Worm (Caenorhabditis elegans) whole organism, L4 larva: ENCODE data around the gene scl-3.
A peak's percentile ranks its signal among the peaks of the same experiment; 100 is the strongest.

Experiments used
- D1046.2 ChIP-seq: fragments of 200-800 bp; sonication (Bioruptor generic); IDR thresholded peaks from 2 replicates; pipeline ENCODE4 v1.3.6; 2022; ENCODE audit warnings: missing genetic modification characterization, missing compliant biosample characterization
- F10B5.3 ChIP-seq: sonication (generic microtip); optimal IDR thresholded peaks from 2 replicates; lab custom pipeline; 2016; ENCODE audit warnings: mild to moderate bottlenecking, missing genetic modification characterization, missing compliant biosample characterization
- T20F7.1 ChIP-seq: fragments of 200-800 bp; sonication (Bioruptor generic); optimal IDR thresholded peaks from 2 replicates; lab custom pipeline; 2018; ENCODE audit warnings: mild to moderate bottlenecking, missing genetic modification characterization, missing compliant biosample characterization
- Y75B8A.6 ChIP-seq: fragments of 200-800 bp; sonication (Bioruptor generic); IDR thresholded peaks from 2 replicates; pipeline ENCODE4 v1.3.6; 2022; ENCODE audit warnings: missing genetic modification reagents, missing genetic modification characterization, missing compliant biosample characterization
- ZK546.5 ChIP-seq, 2 experiments: sonication (generic microtip); optimal IDR thresholded peaks; 2 replicates each; lab custom pipeline; 2017; ENCODE audit warnings: missing biosample characterization in 2 of 2, missing genetic modification characterization in 2 of 2
- ctbp-1 ChIP-seq: fragments of 200-800 bp; sonication (Bioruptor generic); IDR thresholded peaks from 2 replicates; pipeline ENCODE4 v1.3.6; 2022; ENCODE audit warnings: missing genetic modification reagents, missing genetic modification characterization, missing compliant biosample characterization
- dmd-6 ChIP-seq: fragments of 200-800 bp; sonication (Bioruptor generic); IDR thresholded peaks from 2 replicates; pipeline ENCODE4 v1.3.6; 2022; ENCODE audit warnings: missing genetic modification reagents, missing genetic modification characterization, missing compliant biosample characterization
- dmd-9 ChIP-seq: fragments of 200-800 bp; sonication (Bioruptor generic); IDR thresholded peaks from 2 replicates; pipeline ENCODE4 v1.3.6; 2022; ENCODE audit warnings: missing genetic modification reagents, missing genetic modification characterization, missing compliant biosample characterization
- egl-27 ChIP-seq: sonication (generic microtip); optimal IDR thresholded peaks from 3 replicates; lab custom pipeline; 2017; ENCODE audit warnings: missing biosample characterization, missing genetic modification reagents, missing genetic modification characterization
- fos-1 ChIP-seq: fragments of 150-350 bp; optimal IDR thresholded peaks from 2 replicates; lab custom pipeline; 2014; ENCODE audit warnings: missing biosample characterization, missing genetic modification characterization
- hlh-11 ChIP-seq: fragments of 200-800 bp; sonication (Bioruptor generic); optimal IDR thresholded peaks from 2 replicates; lab custom pipeline; 2018; ENCODE audit warnings: mild to moderate bottlenecking, missing genetic modification characterization, missing compliant biosample characterization
- hlh-30 ChIP-seq: sonication (generic microtip); optimal IDR thresholded peaks from 2 replicates; lab custom pipeline; 2017; ENCODE audit warnings: antibody characterized with exemption, mild to moderate bottlenecking, missing genetic modification characterization, missing compliant biosample characterization; ENCODE audit not compliant: insufficient read depth
- lin-1 ChIP-seq: fragments of 200-800 bp; sonication (Bioruptor generic); IDR thresholded peaks from 2 replicates; pipeline ENCODE4 v1.3.6; 2022; ENCODE audit warnings: missing genetic modification reagents, missing genetic modification characterization, missing compliant biosample characterization
- lin-15B ChIP-seq: fragments of 150-350 bp; sonication (generic microtip); optimal IDR thresholded peaks from 3 replicates; lab custom pipeline; 2014; ENCODE audit warnings: missing biosample characterization, missing genetic modification characterization
- madf-5 ChIP-seq, 2 experiments: fragments of 200-800 bp; sonication (Bioruptor generic); IDR thresholded peaks; 2 replicates each; pipeline ENCODE4 v1.3.6; 2022; ENCODE audit warnings: missing compliant biosample characterization in 2 of 2, missing genetic modification characterization in 2 of 2
- madf-9 ChIP-seq: fragments of 200-800 bp; sonication (Bioruptor generic); conservative IDR thresholded peaks from 2 replicates; pipeline ENCODE4 v1.3.6; 2022; ENCODE audit warnings: missing genetic modification reagents, missing genetic modification characterization, missing compliant biosample characterization
- mdl-1 ChIP-seq, 2 experiments: fragments of 150-350 bp in 1 of 2; sonication (generic microtip) in 1 of 2; optimal IDR thresholded peaks; 2 replicates each; lab custom pipeline; 2014 to 2017; ENCODE audit warnings: missing biosample characterization in 2 of 2, missing genetic modification characterization in 2 of 2
- mdt-29 ChIP-seq: fragments of 200-800 bp; sonication (Bioruptor generic); IDR thresholded peaks from 2 replicates; pipeline ENCODE4 v1.3.6; 2022; ENCODE audit warnings: missing genetic modification reagents, missing genetic modification characterization, missing compliant biosample characterization
- mep-1 ChIP-seq: fragments of 150-350 bp; sonication (generic microtip); optimal IDR thresholded peaks from 3 replicates; lab custom pipeline; 2014; ENCODE audit warnings: missing biosample characterization, missing genetic modification characterization
- mxl-3 ChIP-seq: fragments of 200-800 bp; sonication (Bioruptor generic); optimal IDR thresholded peaks from 2 replicates; lab custom pipeline; 2018; ENCODE audit warnings: mild to moderate bottlenecking, missing genetic modification characterization, missing compliant biosample characterization
- nhr-10 ChIP-seq: fragments of 150-350 bp; optimal IDR thresholded peaks from 2 replicates; lab custom pipeline; 2014; ENCODE audit warnings: missing biosample characterization, missing genetic modification characterization
- nhr-237 ChIP-seq: sonication (generic microtip); optimal IDR thresholded peaks from 2 replicates; lab custom pipeline; 2017; ENCODE audit warnings: missing biosample characterization, missing genetic modification characterization
- nhr-28 ChIP-seq: fragments of 150-350 bp; optimal IDR thresholded peaks from 2 replicates; lab custom pipeline; 2014; ENCODE audit warnings: missing biosample characterization, missing genetic modification characterization
- nhr-6 ChIP-seq: fragments of 150-350 bp; optimal IDR thresholded peaks from 2 replicates; lab custom pipeline; 2014; ENCODE audit warnings: missing biosample characterization, missing genetic modification characterization
- nhr-76 ChIP-seq: fragments of 150-350 bp; optimal IDR thresholded peaks from 2 replicates; lab custom pipeline; 2014; ENCODE audit warnings: missing biosample characterization, missing genetic modification characterization
- snpc-1.2 ChIP-seq: fragments of 200-800 bp; sonication (Bioruptor generic); IDR thresholded peaks from 2 replicates; pipeline ENCODE4 v1.3.6; 2022; ENCODE audit warnings: missing genetic modification reagents, missing genetic modification characterization, missing compliant biosample characterization
- spr-1 ChIP-seq: sonication (generic microtip); optimal IDR thresholded peaks from 2 replicates; lab custom pipeline; 2016; ENCODE audit warnings: mild to moderate bottlenecking, missing genetic modification characterization, missing compliant biosample characterization
- unc-39 ChIP-seq: sonication (generic microtip); optimal IDR thresholded peaks from 2 replicates; lab custom pipeline; 2017; ENCODE audit warnings: missing biosample characterization, missing genetic modification characterization
- unc-62 ChIP-seq, 3 experiments: fragments of 150-350 bp in 1 of 3; sonication (generic microtip); optimal IDR thresholded peaks in 2 of 3; peaks in 1 of 3; 1 replicate in 1 of 3; 2 replicates in 2 of 3; lab custom pipeline; 2014 to 2017; ENCODE audit warnings: missing biosample characterization in 3 of 3, missing genetic modification characterization in 3 of 3, missing genetic modification reagents in 3 of 3, missing genotype in 1 of 3
- zfp-3 ChIP-seq: fragments of 200-800 bp; sonication (Bioruptor generic); conservative IDR thresholded peaks from 2 replicates; pipeline ENCODE4 v1.3.6; 2022; ENCODE audit warnings: missing genetic modification reagents, missing genetic modification characterization, missing compliant biosample characterization

The scl-3 gene

ce11 chrIV:13108430-13108829 is 49.0 kb downstream of the scl-3 start:
- TF ChIP-seq ctbp-1 (no peak), nhr-10 (tag; lab: Kevin White, UChicago) (no peak), mdt-29 (GFP tag; lab: Robert Waterston, UW) (no peak), lin-15B (no peak), ZK546.5 (tag; optimal IDR thresholded peaks at IDR 0.05; lab: Kevin White, UChicago) (no peak), zfp-3 (GFP tag; lab: Robert Waterston, UW) (no peak), unc-62 (GFP tag; optimal IDR thresholded peaks at IDR 0.05 in 1 of 2; lab: Kevin White, UChicago) (peak in 1 of 2 experiments; percentile 94), unc-62 (tag; optimal IDR thresholded peaks at IDR 0.05; lab: Kevin White, UChicago) (no peak), F10B5.3 (tag; lab: Kevin White, UChicago) (no peak), D1046.2 (GFP tag; lab: Robert Waterston, UW) (no peak)
- TF ChIP-seq, all 104 proteins: peak for 1

ce11 chrIV:13109751-13110150 is 50.4 kb downstream of the scl-3 start, which contains the start of gene best-1:
Gene best-1 (minus strand): TSS chrIV:13109779.
- no peak for TF ChIP-seq nhr-237 (tag; lab: Kevin White, UChicago)
- TF ChIP-seq Y75B8A.6 (GFP tag; lab: Robert Waterston, UW) = no peak
- no peak for TF ChIP-seq lin-1 (GFP tag; lab: Robert Waterston, UW)
- peak; percentile 5 for TF ChIP-seq hlh-30 (tag; lab: Kevin White, UChicago)
- no peak for TF ChIP-seq nhr-76 (tag; lab: Kevin White, UChicago)
- no peak for TF ChIP-seq snpc-1.2 (GFP tag; lab: Robert Waterston, UW)
- TF ChIP-seq nhr-28 (tag; lab: Kevin White, UChicago) = peak; percentile 52
- no peak for TF ChIP-seq nhr-6 (tag; lab: Kevin White, UChicago)
- no peak for TF ChIP-seq T20F7.1
- no peak for TF ChIP-seq mep-1 (tag; lab: Kevin White, UChicago)
- TF ChIP-seq egl-27 (tag; lab: Kevin White, UChicago) = no peak
- 0 out of 2 replicates have a peak, but pooled peaks have one; percentile 17 for TF ChIP-seq dmd-6 (GFP tag; lab: Robert Waterston, UW)
- TF ChIP-seq mxl-3 (GFP tag; lab: Kevin White, UChicago) = peak; percentile 32
- TF ChIP-seq fos-1 = no peak
- TF ChIP-seq nhr-10 (tag; lab: Kevin White, UChicago) = no peak
- no peak for TF ChIP-seq madf-5 (GFP tag; IDR thresholded peaks at IDR 0.05; lab: Robert Waterston, UW)
- TF ChIP-seq mdl-1 (tag; optimal IDR thresholded peaks at IDR 0.05; lab: Kevin White, UChicago) = peak in 1 of 2 experiments; percentile 67
- no peak for TF ChIP-seq lin-15B
- TF ChIP-seq spr-1 (tag; lab: Kevin White, UChicago) = no peak
- peak; percentile 32 for TF ChIP-seq hlh-11 (tag; lab: Kevin White, UChicago)
- TF ChIP-seq madf-9 = no peak
- no peak for TF ChIP-seq dmd-9 (GFP tag; lab: Robert Waterston, UW)
- no peak for TF ChIP-seq ctbp-1
- TF ChIP-seq unc-39 (tag; lab: Kevin White, UChicago) = no peak
